Worm (Caenorhabditis elegans) whole organism, young adult: ENCODE measurements around the gene math-33.
A peak's percentile ranks its signal among the peaks of the same experiment; 100 is the strongest.

Experiments
- B0035.1 ChIP-seq: sonication (generic microtip); optimal IDR thresholded peaks from 2 replicates; lab custom pipeline; 2016; ENCODE audit warnings: missing genetic modification characterization, mild to moderate bottlenecking, missing compliant biosample characterization, missing genotype, missing genetic modification reagents
- B0336.3 ChIP-seq: fragments of 200-800 bp; sonication (Bioruptor generic); IDR thresholded peaks from 2 replicates; pipeline ENCODE4 v1.3.6; 2022; ENCODE audit warnings: missing genetic modification characterization, missing compliant biosample characterization
- D2030.7 ChIP-seq: fragments of 200-800 bp; sonication (Bioruptor generic); IDR thresholded peaks from 2 replicates; pipeline ENCODE4 v1.3.6; 2022; ENCODE audit warnings: missing genetic modification reagents, missing genetic modification characterization, missing compliant biosample characterization
- F10E7.11 ChIP-seq: sonication (generic microtip); optimal IDR thresholded peaks from 2 replicates; lab custom pipeline; 2017; ENCODE audit warnings: mild to moderate bottlenecking, missing genetic modification characterization, moderate library complexity, missing compliant biosample characterization
- F23B12.7 ChIP-seq: sonication (generic microtip); optimal IDR thresholded peaks from 2 replicates; lab custom pipeline; 2017; ENCODE audit warnings: missing genetic modification characterization, mild to moderate bottlenecking, missing compliant biosample characterization, antibody characterized with exemption, moderate library complexity; ENCODE audit not compliant: insufficient read depth
- F37B4.10 ChIP-seq: fragments of 200-800 bp; sonication (Bioruptor generic); IDR thresholded peaks from 2 replicates; pipeline ENCODE4 v1.3.6; 2022; ENCODE audit warnings: missing genetic modification characterization, missing compliant biosample characterization
- F39B2.1 ChIP-seq: fragments of 200-800 bp; sonication (Bioruptor generic); IDR thresholded peaks from 2 replicates; pipeline ENCODE4 v1.3.6; 2022; ENCODE audit warnings: missing genetic modification reagents, missing genetic modification characterization, missing compliant biosample characterization
- F52B5.7 ChIP-seq: sonication (generic microtip); optimal IDR thresholded peaks from 2 replicates; lab custom pipeline; 2016; ENCODE audit warnings: mild to moderate bottlenecking, missing genetic modification characterization, missing compliant biosample characterization
- F57A8.1 ChIP-seq: fragments of 200-800 bp; sonication (Bioruptor generic); optimal IDR thresholded peaks from 2 replicates; lab custom pipeline; 2018; ENCODE audit warnings: mild to moderate bottlenecking, missing genetic modification characterization, moderate library complexity, missing compliant biosample characterization
- F57C9.4 ChIP-seq: sonication (generic microtip); optimal IDR thresholded peaks from 2 replicates; lab custom pipeline; 2017; ENCODE audit warnings: mild to moderate bottlenecking, missing genetic modification characterization, missing compliant biosample characterization
- K11D2.4 ChIP-seq: fragments of 200-800 bp; sonication (Bioruptor generic); IDR thresholded peaks from 2 replicates; pipeline ENCODE4 v1.3.6; 2022; ENCODE audit warnings: missing genetic modification reagents, missing genetic modification characterization, missing compliant biosample characterization
- K12H6.12 ChIP-seq: fragments of 200-800 bp; sonication (Bioruptor generic); optimal IDR thresholded peaks from 2 replicates; lab custom pipeline; 2018; ENCODE audit warnings: mild to moderate bottlenecking, missing genetic modification characterization, missing compliant biosample characterization
- Y95B8A.8 ChIP-seq: fragments of 200-800 bp; sonication (Bioruptor generic); IDR thresholded peaks from 2 replicates; pipeline ENCODE4 v1.3.6; 2022; ENCODE audit warnings: missing genetic modification reagents, missing genetic modification characterization, missing compliant biosample characterization
- ama-1 ChIP-seq, 3 experiments: fragments of 150-350 bp in 1 of 3; sonication (generic microtip) in 2 of 3; optimal IDR thresholded peaks; 2 replicates each; lab custom pipeline; 2014 to 2018; ENCODE audit warnings: missing biosample characterization in 2 of 3, missing genetic modification characterization in 2 of 3, missing genetic modification reagents in 2 of 3
- bed-2 ChIP-seq: fragments of 200-800 bp; sonication (Bioruptor generic); IDR thresholded peaks from 2 replicates; pipeline ENCODE4 v1.3.6; 2022; ENCODE audit warnings: missing genetic modification reagents, missing genetic modification characterization, missing compliant biosample characterization
- ceh-27 ChIP-seq: fragments of 200-800 bp; sonication (Bioruptor generic); optimal IDR thresholded peaks from 2 replicates; lab custom pipeline; 2018; ENCODE audit warnings: mild to moderate bottlenecking, missing genetic modification characterization, moderate library complexity, missing compliant biosample characterization
- ceh-79 ChIP-seq: sonication (generic microtip); optimal IDR thresholded peaks from 2 replicates; lab custom pipeline; 2017; ENCODE audit warnings: mild to moderate bottlenecking, missing genetic modification characterization, missing compliant biosample characterization
- dpl-1 ChIP-seq: fragments of 150-350 bp; optimal IDR thresholded peaks from 2 replicates; lab custom pipeline; 2014; ENCODE audit warnings: missing biosample characterization, missing genetic modification reagents, missing genetic modification characterization
- efl-1 ChIP-seq: fragments of 150-350 bp; optimal IDR thresholded peaks from 2 replicates; lab custom pipeline; 2014; ENCODE audit warnings: missing biosample characterization, missing genetic modification reagents, missing genetic modification characterization
- egrh-3 ChIP-seq: fragments of 200-800 bp; sonication (Bioruptor generic); IDR thresholded peaks from 2 replicates; pipeline ENCODE4 v1.3.6; 2022; ENCODE audit warnings: missing genetic modification reagents, missing genetic modification characterization, missing compliant biosample characterization
- hlh-12 ChIP-seq: sonication (generic microtip); optimal IDR thresholded peaks from 2 replicates; lab custom pipeline; 2016; ENCODE audit warnings: missing genetic modification characterization, missing compliant biosample characterization
- hlh-26 ChIP-seq: fragments of 200-800 bp; sonication (Bioruptor generic); conservative IDR thresholded peaks from 2 replicates; pipeline ENCODE4 v1.3.6; 2022; ENCODE audit warnings: missing genetic modification reagents, missing genetic modification characterization, missing compliant biosample characterization
- lin-26 ChIP-seq: fragments of 200-800 bp; sonication (Bioruptor generic); IDR thresholded peaks from 2 replicates; pipeline ENCODE4 v1.3.6; 2022; ENCODE audit warnings: missing genetic modification reagents, missing genetic modification characterization, missing compliant biosample characterization
- lin-35 ChIP-seq, 3 experiments: fragments of 150-350 bp in 2 of 3; sonication (generic microtip) in 1 of 3; optimal IDR thresholded peaks; 2 replicates each; lab custom pipeline; 2014 to 2018; ENCODE audit warnings: missing biosample characterization in 3 of 3, missing genetic modification characterization in 3 of 3, missing genetic modification reagents in 3 of 3
- lsy-27 ChIP-seq: sonication (generic microtip); optimal IDR thresholded peaks from 2 replicates; lab custom pipeline; 2017; ENCODE audit warnings: missing genetic modification characterization, mild to moderate bottlenecking, missing compliant biosample characterization, antibody characterized with exemption, missing genotype, borderline replicate concordance; ENCODE audit not compliant: insufficient read depth
- madf-10 ChIP-seq: sonication (generic microtip); optimal IDR thresholded peaks from 2 replicates; lab custom pipeline; 2016; ENCODE audit warnings: mild to moderate bottlenecking, missing genetic modification characterization, missing compliant biosample characterization
- nfya-1 ChIP-seq: sonication (generic microtip); optimal IDR thresholded peaks from 2 replicates; lab custom pipeline; 2017; ENCODE audit warnings: antibody characterized with exemption, missing compliant biosample characterization, missing genetic modification characterization, borderline replicate concordance; ENCODE audit not compliant: insufficient read depth
- nhr-80 ChIP-seq: sonication (generic microtip); optimal IDR thresholded peaks from 2 replicates; lab custom pipeline; 2016; ENCODE audit warnings: missing genetic modification characterization, missing compliant biosample characterization
- sea-2 ChIP-seq: fragments of 200-800 bp; sonication (Bioruptor generic); IDR thresholded peaks from 2 replicates; pipeline ENCODE4 v1.3.6; 2022; ENCODE audit warnings: missing genetic modification characterization, missing compliant biosample characterization
- snpc-3.4 ChIP-seq: sonication (generic microtip); optimal IDR thresholded peaks from 2 replicates; lab custom pipeline; 2017; ENCODE audit warnings: missing genetic modification characterization, mild to moderate bottlenecking, missing compliant biosample characterization, antibody characterized with exemption, moderate library complexity, missing genotype, missing genetic modification reagents
- somi-1 ChIP-seq: fragments of 200-800 bp; sonication (Bioruptor generic); optimal IDR thresholded peaks from 2 replicates; lab custom pipeline; 2018; ENCODE audit warnings: mild to moderate bottlenecking, missing genetic modification characterization, missing compliant biosample characterization
- sptf-2 ChIP-seq: fragments of 200-800 bp; sonication (Bioruptor generic); optimal IDR thresholded peaks from 2 replicates; lab custom pipeline; 2018; ENCODE audit warnings: mild to moderate bottlenecking, missing genetic modification characterization, missing compliant biosample characterization
- tbp1 ChIP-seq: fragments of 200-800 bp; sonication (Bioruptor generic); optimal IDR thresholded peaks from 2 replicates; lab custom pipeline; 2018; ENCODE audit warnings: mild to moderate bottlenecking, missing genetic modification characterization, missing compliant biosample characterization
- xnd-1 ChIP-seq: sonication (generic microtip); optimal IDR thresholded peaks from 2 replicates; lab custom pipeline; 2016; ENCODE audit warnings: missing genotype, missing genetic modification reagents, missing genetic modification characterization, missing compliant biosample characterization
- ztf-6 ChIP-seq: fragments of 200-800 bp; sonication (Bioruptor generic); IDR thresholded peaks from 2 replicates; pipeline ENCODE4 v1.3.6; 2022; ENCODE audit warnings: missing genetic modification reagents, missing genetic modification characterization, missing compliant biosample characterization

The math-33 gene

ce11 chrV:11123817-11124337, 10.2 kb downstream of the math-33 start, which contains the start of the genes atp-5 and lmtr-3 (continued):
- no peak for TF ChIP-seq xnd-1 (tag; lab: Kevin White, UChicago)
- TF ChIP-seq ztf-6 (GFP tag; lab: Robert Waterston, UW), result no peak; the same call in 1 of the 2 replicates
- peak; percentile 85 for TF ChIP-seq D2030.7
- TF ChIP-seq B0035.1 (tag; lab: Kevin White, UChicago), result no peak
- TF ChIP-seq F39B2.1 (GFP tag; lab: Robert Waterston, UW), result no peak
- TF ChIP-seq F57A8.1 (GFP tag; lab: Kevin White, UChicago), result no peak
- peak; percentile 81 for TF ChIP-seq nhr-80 (tag; lab: Kevin White, UChicago)
- peak; percentile 36 for TF ChIP-seq snpc-3.4
- peak; percentile 89 for TF ChIP-seq ceh-27 (GFP tag; lab: Kevin White, UChicago)
- peak; percentile 67 for TF ChIP-seq egrh-3 (GFP tag; lab: Robert Waterston, UW)
- TF ChIP-seq somi-1 (GFP tag; lab: Kevin White, UChicago), result peak; percentile 4
- TF ChIP-seq ama-1 (optimal IDR thresholded peaks at IDR 0.05; lab: Kevin White, UChicago), result no peak
- no peak for TF ChIP-seq ama-1 (GFP tag; optimal IDR thresholded peaks at IDR 0.05; lab: Kevin White, UChicago)
- no peak for TF ChIP-seq F52B5.7 (tag; lab: Kevin White, UChicago)
- TF ChIP-seq efl-1 (GFP tag; lab: Kevin White, UChicago), result peak; percentile 37
- TF ChIP-seq madf-10, result peak; percentile 68
- TF ChIP-seq sptf-2 (GFP tag; lab: Kevin White, UChicago), result no peak
- peak; percentile 94 for TF ChIP-seq bed-2 (GFP tag; lab: Robert Waterston, UW)
- peak; percentile 63; the same call in 1 of the 2 replicates for TF ChIP-seq K11D2.4 (GFP tag; lab: Robert Waterston, UW)
- no peak for TF ChIP-seq hlh-12 (tag; lab: Kevin White, UChicago)

- TF ChIP-seq dpl-1 (no peak), F52B5.7 (tag; lab: Kevin White, UChicago) (no peak), F37B4.10 (GFP tag; lab: Robert Waterston, UW) (no peak), somi-1 (GFP tag; lab: Kevin White, UChicago) (no peak)
- TF ChIP-seq, all 124 proteins: peak for 0
These were observed 11.2 kb downstream of the math-33 start, which contains the start of gene C06H2.2 for ce11 chrV:11124922-11125321. Gene C06H2.2 (plus strand): TSS chrV:11125222.

ce11 chrV:11127197-11127596, 13.5 kb downstream of the math-33 start, which contains the start of gene jmjd-5:
Gene jmjd-5 (plus strand): TSS chrV:11127497.
- TF ChIP-seq nfya-1 (tag; lab: Kevin White, UChicago) (no peak), B0336.3 (GFP tag; lab: Robert Waterston, UW) (no peak), K12H6.12 (no peak), tbp1 (GFP tag; lab: Kevin White, UChicago) (no peak), lin-35 (GFP tag; optimal IDR thresholded peaks at IDR 0.05; lab: Kevin White, UChicago) (no peak), F23B12.7 (no peak)

- TF ChIP-seq D2030.7, result no peak
- no peak for TF ChIP-seq hlh-26 (GFP tag; lab: Robert Waterston, UW)
- no peak for TF ChIP-seq bed-2 (GFP tag; lab: Robert Waterston, UW)
- TF ChIP-seq B0035.1 (tag; lab: Kevin White, UChicago), result no peak
- no peak for TF ChIP-seq F52B5.7 (tag; lab: Kevin White, UChicago)
- TF ChIP-seq Y95B8A.8, result no peak
- no peak for TF ChIP-seq lin-26 (GFP tag; lab: Robert Waterston, UW)
- no peak for TF ChIP-seq ceh-79
- TF ChIP-seq sea-2 (GFP tag; lab: Robert Waterston, UW), result no peak
- no peak for TF ChIP-seq F10E7.11
- TF ChIP-seq lsy-27 (tag; lab: Kevin White, UChicago), result no peak
- TF ChIP-seq F57C9.4, result no peak
- TF ChIP-seq lin-35 (GFP tag; optimal IDR thresholded peaks at IDR 0.05; lab: Kevin White, UChicago), result no peak
These were observed 18.1 kb downstream of the math-33 start for ce11 chrV:11131801-11132200.
